Worm (Caenorhabditis elegans): ENCODE data around the gene ZK669.3.

ZK669.3 gene

ce11 chrII:7946830-7947425 is 6.0 kb downstream of the ZK669.3 start, which contains the start of gene ZK669.5:
Gene ZK669.5 (minus strand): TSS chrII:7946880.
- TF ChIP-seq pbrm-1 (GFP tag; IDR thresholded peaks at IDR 0.05) (no peak), F23B12.7 (tag; optimal IDR thresholded peaks at IDR 0.05; ENCODE audit: insufficient read depth) (no peak), lsl-1 (GFP tag; optimal IDR thresholded peaks at IDR 0.05) (no peak)

ce11 chrII:7948278-7948677 is 7.3 kb downstream of the ZK669.3 start:
- TF ChIP-seq snpc-1.3 (tag; optimal IDR thresholded peaks at IDR 0.05; ENCODE audit: insufficient read depth) (no peak), rec-8 (tag; optimal IDR thresholded peaks at IDR 0.05) (no peak), rcor-1 (GFP tag; IDR thresholded peaks at IDR 0.05) (no peak), Y79H2A.3 (GFP tag; conservative IDR thresholded peaks at IDR 0.05) (no peak), cebp-1 (GFP tag; IDR thresholded peaks at IDR 0.05) (no peak), cebp-1 (tag; optimal IDR thresholded peaks at IDR 0.05) (no peak)

- TF ChIP-seq hlh-12 (tag; optimal IDR thresholded peaks at IDR 0.05) = no peak
- TF ChIP-seq ztf-26 (tag; optimal IDR thresholded peaks at IDR 0.05) = no peak
- TF ChIP-seq C06A6.2 (GFP tag; conservative IDR thresholded peaks at IDR 0.05) = no peak
- no peak for TF ChIP-seq F52B5.7 (tag; optimal IDR thresholded peaks at IDR 0.05)
- no peak for TF ChIP-seq Y79H2A.3 (GFP tag; conservative IDR thresholded peaks at IDR 0.05)
- no peak for TF ChIP-seq nhr-179 (tag; optimal IDR thresholded peaks at IDR 0.05)
- no peak for TF ChIP-seq K11D2.4 (GFP tag; IDR thresholded peaks at IDR 0.05)
- no peak for TF ChIP-seq cebp-1 (GFP tag; IDR thresholded peaks at IDR 0.05)
- no peak for TF ChIP-seq cebp-1 (tag; optimal IDR thresholded peaks at IDR 0.05)
- TF ChIP-seq T26A5.8 (tag; optimal IDR thresholded peaks at IDR 0.05) = no peak
- no peak for TF ChIP-seq madf-8 (GFP tag; conservative IDR thresholded peaks at IDR 0.05)
- no peak for TF ChIP-seq attf-6 (GFP tag; IDR thresholded peaks at IDR 0.05)
Measured at ce11 chrII:7955548-7955947, 14.6 kb downstream of the ZK669.3 start.

ce11 chrII:7958544-7958943 is 17.6 kb downstream of the ZK669.3 start, which contains the start of gene C04H4.1:
Gene C04H4.1 (plus strand): TSS chrII:7958844.
- TF ChIP-seq egrh-3 (GFP tag; IDR thresholded peaks at IDR 0.05) = no peak
- no peak for TF ChIP-seq mcd-1 (GFP tag; IDR thresholded peaks at IDR 0.05)
- TF ChIP-seq Y56A3A.18 (GFP tag; IDR thresholded peaks at IDR 0.05) = no peak
- no peak for TF ChIP-seq chd-7 (tag; optimal IDR thresholded peaks at IDR 0.05)
- no peak for TF ChIP-seq T07F8.4 (tag; optimal IDR thresholded peaks at IDR 0.05)
- no peak for TF ChIP-seq lag-1 (GFP tag; IDR thresholded peaks at IDR 0.05)
- no peak for TF ChIP-seq tbx-9 (tag; optimal IDR thresholded peaks at IDR 0.05; ENCODE audit: borderline replicate concordance)
- TF ChIP-seq madf-6 (GFP tag; IDR thresholded peaks at IDR 0.05) = no peak
- TF ChIP-seq D2030.7 (GFP tag; IDR thresholded peaks at IDR 0.05) = no peak
- TF ChIP-seq F57A8.1 (GFP tag; optimal IDR thresholded peaks at IDR 0.05) = no peak
- no peak for TF ChIP-seq mes-4 (tag; optimal IDR thresholded peaks at IDR 0.05)
- no peak for TF ChIP-seq K11D2.4 (GFP tag; IDR thresholded peaks at IDR 0.05)
- TF ChIP-seq athp-1 (tag; optimal IDR thresholded peaks at IDR 0.05) = no peak
- no peak for TF ChIP-seq hlh-12 (tag; optimal IDR thresholded peaks at IDR 0.05)
- no peak for TF ChIP-seq dox-1 (GFP tag; IDR thresholded peaks at IDR 0.05)
- no peak for TF ChIP-seq aptf-2 (GFP tag; conservative IDR thresholded peaks at IDR 0.05)
- no peak for TF ChIP-seq F49E8.2 (tag; optimal IDR thresholded peaks at IDR 0.05; ENCODE audit: insufficient read depth)
- TF ChIP-seq hrde-1 (tag; optimal IDR thresholded peaks at IDR 0.05; ENCODE audit: borderline replicate concordance) = no peak
- TF ChIP-seq F55B11.4 (tag; optimal IDR thresholded peaks at IDR 0.05; ENCODE audit: borderline replicate concordance, insufficient read depth) = no peak
